Fruit fly (Drosophila melanogaster): Measurements from ENCODE around the gene IFT57.

Gene IFT57

DNA sequence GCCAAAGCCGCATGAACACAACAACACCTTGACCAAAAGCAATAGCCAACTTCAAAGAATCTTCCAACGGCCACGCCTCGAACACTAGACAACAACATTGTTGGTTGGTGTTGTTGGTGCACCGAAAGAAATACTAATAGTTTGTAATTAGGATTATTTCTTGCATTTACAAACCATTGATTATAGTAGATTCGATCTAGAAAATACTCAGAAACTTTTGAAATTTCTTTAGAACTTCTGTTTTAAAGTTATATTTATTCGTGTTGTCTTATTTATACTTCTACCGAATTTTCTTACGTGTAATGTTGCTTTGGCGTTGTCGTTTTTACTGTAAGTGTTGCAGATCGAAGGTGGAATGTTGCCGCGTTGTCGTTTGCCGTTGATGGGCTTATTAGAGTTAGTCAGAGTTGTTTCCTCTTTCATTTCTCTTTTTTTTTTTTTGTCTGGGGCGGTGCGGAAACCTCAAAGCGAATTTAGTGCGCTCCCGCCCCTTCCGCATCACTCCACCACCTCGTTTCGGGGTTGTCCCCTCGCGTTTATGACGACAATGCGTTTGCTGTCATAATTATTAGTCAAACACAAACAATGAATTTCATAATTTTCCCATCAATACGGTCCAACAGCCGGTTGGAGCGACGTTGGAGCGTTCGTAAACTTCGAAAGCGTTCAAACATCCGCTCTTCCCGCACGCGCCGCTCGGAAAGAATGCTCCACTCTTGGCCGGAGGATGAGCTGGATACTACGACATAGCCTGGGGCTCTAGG lies 45.3 kb downstream of the IFT57 start, which contains the start of gene CG43815:
CG43815 (plus strand) TSS at position 532 of the 764 bp plus-strand sequence.
- TF ChIP-seq CG8478 (optimal IDR thresholded peaks at IDR 0.05), result no peak
- TF ChIP-seq CTCF (optimal IDR thresholded peaks at IDR 0.05), result no peak

dm6 chr2L:3576520-3576919 lies 45.9 kb downstream of the IFT57 start:
- TF ChIP-seq CTCF (optimal IDR thresholded peaks at IDR 0.05) (no peak), CG8478 (optimal IDR thresholded peaks at IDR 0.05) (no peak)

dm6 chr2L:3580668-3581172 lies 50.1 kb downstream of the IFT57 start, which contains the start of gene sob:
sob (minus strand) TSS chr2L:3580769.
- TF ChIP-seq CTCF (optimal IDR thresholded peaks at IDR 0.05) (no peak), CG8478 (optimal IDR thresholded peaks at IDR 0.05) (no peak)
